Worm (Caenorhabditis elegans) whole organism, late embryonic: ENCODE data around the gene ZK596.3.

Experiments used
- C08G9.2 ChIP-seq: sonication (generic microtip); optimal IDR thresholded peaks from 2 replicates; lab custom pipeline; 2016; ENCODE audit warnings: mild to moderate bottlenecking, missing genetic modification characterization, moderate library complexity, missing compliant biosample characterization
- F13H6.1 ChIP-seq: sonication (generic microtip); optimal IDR thresholded peaks from 2 replicates; lab custom pipeline; 2016; ENCODE audit warnings: missing genetic modification characterization, missing compliant biosample characterization
- K02D7.2 ChIP-seq: sonication (generic microtip); optimal IDR thresholded peaks from 2 replicates; lab custom pipeline; 2017; ENCODE audit warnings: mild to moderate bottlenecking, missing genetic modification characterization, missing compliant biosample characterization
- ahr-1 ChIP-seq: sonication (generic microtip); optimal IDR thresholded peaks from 2 replicates; lab custom pipeline; 2016; ENCODE audit warnings: missing genetic modification characterization, missing compliant biosample characterization
- ceh-18 ChIP-seq: sonication (generic microtip); optimal IDR thresholded peaks from 2 replicates; lab custom pipeline; 2016; ENCODE audit warnings: missing genetic modification characterization, missing compliant biosample characterization
- ceh-19 ChIP-seq: fragments of 200-800 bp; sonication (Bioruptor generic); optimal IDR thresholded peaks from 2 replicates; lab custom pipeline; 2018; ENCODE audit warnings: mild to moderate bottlenecking, missing genetic modification characterization, missing compliant biosample characterization
- ceh-2 ChIP-seq: sonication (generic microtip); optimal IDR thresholded peaks from 2 replicates; lab custom pipeline; 2016; ENCODE audit warnings: missing genotype, missing genetic modification characterization, missing compliant biosample characterization
- ceh-22 ChIP-seq: sonication (generic microtip); optimal IDR thresholded peaks from 2 replicates; lab custom pipeline; 2017; ENCODE audit warnings: missing biosample characterization, missing genetic modification characterization
- ceh-24 ChIP-seq: sonication (generic microtip); optimal IDR thresholded peaks from 2 replicates; lab custom pipeline; 2016; ENCODE audit warnings: mild to moderate bottlenecking, missing genetic modification characterization, missing compliant biosample characterization
- ceh-31 ChIP-seq: sonication (generic microtip); optimal IDR thresholded peaks from 2 replicates; lab custom pipeline; 2016; ENCODE audit warnings: missing genetic modification characterization, missing compliant biosample characterization
- ceh-34 ChIP-seq: sonication (generic microtip); optimal IDR thresholded peaks from 2 replicates; lab custom pipeline; 2016; ENCODE audit warnings: mild to moderate bottlenecking, missing genetic modification characterization, missing compliant biosample characterization
- ceh-45 ChIP-seq: fragments of 200-800 bp; sonication (Bioruptor generic); IDR thresholded peaks from 2 replicates; pipeline ENCODE4 v1.3.6; 2022; ENCODE audit warnings: missing genetic modification reagents, missing genetic modification characterization, missing compliant biosample characterization
- dve-1 ChIP-seq: sonication (generic microtip); optimal IDR thresholded peaks from 2 replicates; lab custom pipeline; 2017; ENCODE audit warnings: antibody characterized with exemption, mild to moderate bottlenecking, missing genetic modification characterization, missing compliant biosample characterization
- elt-4 ChIP-seq: sonication (generic microtip); optimal IDR thresholded peaks from 2 replicates; lab custom pipeline; 2016; ENCODE audit warnings: missing genetic modification characterization, missing compliant biosample characterization
- ets-4 ChIP-seq: sonication (generic microtip); optimal IDR thresholded peaks from 2 replicates; lab custom pipeline; 2016; ENCODE audit warnings: missing genetic modification characterization, missing compliant biosample characterization
- fax-1 ChIP-seq: sonication (generic microtip); optimal IDR thresholded peaks from 2 replicates; lab custom pipeline; 2016; ENCODE audit warnings: missing genotype, missing genetic modification characterization, missing compliant biosample characterization
- fkh-10 ChIP-seq: fragments of 150-350 bp; optimal IDR thresholded peaks from 2 replicates; lab custom pipeline; 2014; ENCODE audit warnings: missing biosample characterization, missing genetic modification reagents, missing genetic modification characterization
- hlh-30 ChIP-seq: sonication (generic microtip); optimal IDR thresholded peaks from 2 replicates; lab custom pipeline; 2017; ENCODE audit warnings: antibody characterized with exemption, missing genetic modification characterization, missing compliant biosample characterization; ENCODE audit not compliant: insufficient read depth
- hlh-6 ChIP-seq: sonication (generic microtip); optimal IDR thresholded peaks from 2 replicates; lab custom pipeline; 2016; ENCODE audit warnings: missing genotype, missing genetic modification characterization, missing compliant biosample characterization
- hlh-8 ChIP-seq: sonication (generic microtip); optimal IDR thresholded peaks from 2 replicates; lab custom pipeline; 2016; ENCODE audit warnings: missing genotype, missing genetic modification characterization, missing compliant biosample characterization
- lim-6 ChIP-seq: sonication (generic microtip); optimal IDR thresholded peaks from 2 replicates; lab custom pipeline; 2016; ENCODE audit warnings: missing genetic modification characterization, missing compliant biosample characterization
- nfya-1 ChIP-seq: sonication (generic microtip); optimal IDR thresholded peaks from 2 replicates; lab custom pipeline; 2017; ENCODE audit warnings: missing genetic modification characterization, mild to moderate bottlenecking, missing compliant biosample characterization, antibody characterized with exemption, moderate library complexity
- nhr-232 ChIP-seq: sonication (generic microtip); optimal IDR thresholded peaks from 2 replicates; lab custom pipeline; 2016; ENCODE audit warnings: missing genetic modification characterization, missing compliant biosample characterization
- npax-4 ChIP-seq: sonication (generic microtip); optimal IDR thresholded peaks from 2 replicates; lab custom pipeline; 2016; ENCODE audit warnings: missing genetic modification characterization, missing compliant biosample characterization
- pag-3 ChIP-seq: sonication (generic microtip); optimal IDR thresholded peaks from 2 replicates; lab custom pipeline; 2016; ENCODE audit warnings: missing compliant biosample characterization, missing genetic modification characterization, borderline replicate concordance
- pat-9 ChIP-seq: fragments of 200-800 bp; sonication (Bioruptor generic); optimal IDR thresholded peaks from 2 replicates; lab custom pipeline; 2018; ENCODE audit warnings: mild to moderate bottlenecking, missing genetic modification characterization, moderate library complexity, missing compliant biosample characterization
- pax-1 ChIP-seq: fragments of 150-350 bp; optimal IDR thresholded peaks from 2 replicates; lab custom pipeline; 2014; ENCODE audit warnings: missing biosample characterization, missing genetic modification characterization
- pha-2 ChIP-seq: sonication (generic microtip); optimal IDR thresholded peaks from 2 replicates; lab custom pipeline; 2017; ENCODE audit warnings: mild to moderate bottlenecking, missing genetic modification characterization, missing compliant biosample characterization
- pha-4 ChIP-seq: fragments of 150-350 bp; optimal IDR thresholded peaks from 2 replicates; lab custom pipeline; 2018; ENCODE audit warnings: missing biosample characterization, missing genetic modification reagents, missing genetic modification characterization
- pqm-1 ChIP-seq: sonication (generic microtip); optimal IDR thresholded peaks from 2 replicates; lab custom pipeline; 2016; ENCODE audit warnings: missing genetic modification characterization, missing compliant biosample characterization
- pros-1 ChIP-seq: fragments of 150-350 bp; optimal IDR thresholded peaks from 2 replicates; lab custom pipeline; 2014; ENCODE audit warnings: missing biosample characterization, missing genetic modification reagents, missing genetic modification characterization
- ref-2 ChIP-seq: sonication (generic microtip); optimal IDR thresholded peaks from 2 replicates; lab custom pipeline; 2016; ENCODE audit warnings: missing genetic modification characterization, missing compliant biosample characterization
- rnt-1 ChIP-seq: sonication (generic microtip); optimal IDR thresholded peaks from 2 replicates; lab custom pipeline; 2016; ENCODE audit warnings: missing genetic modification characterization, missing compliant biosample characterization
- sdc-2 ChIP-seq: sonication (generic microtip); optimal IDR thresholded peaks from 2 replicates; lab custom pipeline; 2016; ENCODE audit warnings: missing genotype, missing genetic modification characterization, missing compliant biosample characterization
- sox-2 ChIP-seq: fragments of 200-800 bp; sonication (Bioruptor generic); IDR thresholded peaks from 2 replicates; pipeline ENCODE4 v1.3.6; 2022; ENCODE audit warnings: missing genetic modification reagents, missing genetic modification characterization, missing compliant biosample characterization
- tbx-2 ChIP-seq: sonication (generic microtip); optimal IDR thresholded peaks from 2 replicates; lab custom pipeline; 2016; ENCODE audit warnings: missing genetic modification characterization, missing compliant biosample characterization
- tbx-7 ChIP-seq: sonication (generic microtip); optimal IDR thresholded peaks from 2 replicates; lab custom pipeline; 2016; ENCODE audit warnings: missing genotype, missing genetic modification characterization, missing compliant biosample characterization
- unc-42 ChIP-seq: sonication (generic microtip); optimal IDR thresholded peaks from 2 replicates; lab custom pipeline; 2016; ENCODE audit warnings: missing genotype, missing genetic modification characterization, missing compliant biosample characterization
- unc-55 ChIP-seq: sonication (generic microtip); optimal IDR thresholded peaks from 2 replicates; lab custom pipeline; 2017; ENCODE audit warnings: missing biosample characterization, missing genetic modification reagents, missing genetic modification characterization
- unc-86 ChIP-seq: sonication (generic microtip); optimal IDR thresholded peaks from 2 replicates; lab custom pipeline; 2016; ENCODE audit warnings: missing genetic modification characterization, missing compliant biosample characterization

Gene ZK596.3

DNA sequence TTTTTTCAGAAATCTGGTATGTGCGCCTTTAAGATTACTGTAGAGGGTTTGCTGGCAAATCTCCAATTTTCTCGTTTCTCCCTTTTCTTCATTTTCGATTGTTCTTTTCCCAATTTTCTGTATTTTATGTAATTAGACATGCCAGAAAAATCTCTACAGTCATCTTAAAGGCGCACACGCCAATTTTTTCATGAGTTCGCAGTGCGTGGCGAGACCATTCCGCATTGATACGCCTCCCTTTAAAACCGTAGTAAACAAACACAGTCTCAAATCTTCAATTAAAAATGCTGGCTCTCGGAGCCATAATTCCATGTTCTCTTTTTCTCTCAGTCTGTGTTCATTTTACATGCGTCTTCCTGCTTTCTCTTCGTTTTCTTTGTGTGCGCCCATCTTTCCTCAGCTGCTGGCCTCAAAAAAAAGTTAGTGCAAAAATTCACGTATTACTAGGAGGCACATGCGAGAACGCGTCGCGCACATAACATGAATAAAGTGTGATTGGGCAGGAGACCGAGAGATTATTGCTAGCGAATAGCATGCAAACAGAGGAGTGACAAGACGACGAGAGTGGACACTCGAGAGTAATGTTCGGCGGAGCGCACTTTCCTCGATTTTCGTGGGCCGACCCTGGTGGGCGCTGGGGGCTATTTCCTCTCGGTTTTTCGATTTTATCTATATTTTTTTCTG, 14.8 kb upstream of the ZK596.3 start:
- peak; percentile 80 for TF ChIP-seq ceh-31 (tag; lab: Kevin White, UChicago)
- no peak for TF ChIP-seq sox-2 (GFP tag; lab: Robert Waterston, UW)
- TF ChIP-seq F13H6.1 (tag; lab: Kevin White, UChicago): peak; percentile 6
- TF ChIP-seq nfya-1 (tag; lab: Kevin White, UChicago): peak; percentile 69
- TF ChIP-seq ref-2: peak; percentile 56
- no peak for TF ChIP-seq sdc-2
- TF ChIP-seq nhr-232: no peak
- peak; percentile 49 for TF ChIP-seq tbx-2
- peak; percentile 51 for TF ChIP-seq unc-42
- peak; percentile 10 for TF ChIP-seq ceh-19 (GFP tag; lab: Kevin White, UChicago)
- peak; percentile 29 for TF ChIP-seq pax-1 (tag; lab: Kevin White, UChicago)
- TF ChIP-seq ceh-18 (tag; lab: Kevin White, UChicago): peak; percentile 77
- no peak for TF ChIP-seq pat-9 (tag; lab: Kevin White, UChicago)
- TF ChIP-seq hlh-30 (tag; lab: Kevin White, UChicago): peak; percentile 80
- no peak for TF ChIP-seq unc-86
- TF ChIP-seq unc-55 (GFP tag; lab: Kevin White, UChicago): peak; percentile 72
- TF ChIP-seq K02D7.2 (tag; lab: Kevin White, UChicago): no peak
- peak; percentile 2 for TF ChIP-seq rnt-1 (tag; lab: Kevin White, UChicago)
- TF ChIP-seq ceh-34: peak; percentile 66

DNA sequence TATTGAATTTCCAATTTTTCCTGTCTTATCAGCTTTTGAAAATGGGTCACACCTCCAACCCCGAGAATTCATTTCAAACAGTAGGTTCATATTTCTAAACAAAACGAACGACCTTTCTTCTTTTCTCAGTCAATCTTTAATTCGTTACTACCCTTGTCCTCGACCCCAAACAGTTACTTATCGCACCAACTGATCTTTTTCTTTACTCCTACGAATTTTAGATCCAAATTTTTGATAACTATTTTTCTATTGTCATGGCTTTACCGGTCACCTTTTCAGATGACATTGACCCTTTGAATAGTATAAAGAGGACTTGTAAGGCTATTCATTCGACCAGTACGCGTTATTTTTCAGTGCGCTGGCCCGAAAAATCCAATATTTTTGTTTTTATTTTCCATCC, 12.0 kb upstream of the ZK596.3 start:
- TF ChIP-seq dve-1 (tag; lab: Kevin White, UChicago): no peak
- no peak for TF ChIP-seq C08G9.2 (tag; lab: Kevin White, UChicago)
- no peak for TF ChIP-seq tbx-2
- no peak for TF ChIP-seq unc-86
- no peak for TF ChIP-seq pha-2
- TF ChIP-seq ceh-34: no peak
- no peak for TF ChIP-seq tbx-7 (tag; lab: Kevin White, UChicago)
- no peak for TF ChIP-seq pax-1 (tag; lab: Kevin White, UChicago)
- no peak for TF ChIP-seq ceh-22 (tag; lab: Kevin White, UChicago)
- TF ChIP-seq sdc-2: no peak

DNA sequence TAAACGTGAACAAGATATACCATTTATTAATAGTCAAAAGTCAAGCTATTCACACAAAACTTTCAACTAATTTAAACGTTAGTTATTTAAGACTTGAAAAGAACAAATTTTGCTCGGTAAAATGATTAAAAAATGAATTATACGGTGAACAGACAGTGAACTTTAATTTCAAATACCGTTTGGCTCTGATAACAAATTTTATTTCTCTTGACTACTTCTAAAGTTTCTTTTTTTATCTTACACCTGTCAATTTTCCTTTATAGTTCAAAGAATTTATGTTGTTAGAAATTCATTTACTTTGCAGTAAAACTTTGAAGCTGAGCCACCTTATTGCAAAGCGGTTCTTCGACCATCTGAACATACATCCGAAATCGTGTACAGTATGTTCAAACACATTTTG, 11.2 kb upstream of the ZK596.3 start, which contains the start of gene ZK593.3:
Gene ZK593.3 (plus strand): TSS at position 301 of the 400 bp plus-strand sequence.
- TF ChIP-seq hlh-8 (tag; lab: Kevin White, UChicago) (no peak), K02D7.2 (tag; lab: Kevin White, UChicago) (no peak), pag-3 (no peak), hlh-6 (tag; lab: Kevin White, UChicago) (no peak), fax-1 (tag; lab: Kevin White, UChicago) (no peak), ahr-1 (no peak), lim-6 (tag; lab: Kevin White, UChicago) (no peak), npax-4 (tag; lab: Kevin White, UChicago) (no peak), sdc-2 (no peak), ceh-2 (tag; lab: Kevin White, UChicago) (no peak), ets-4 (tag; lab: Kevin White, UChicago) (no peak), ceh-24 (tag; lab: Kevin White, UChicago) (no peak)

DNA sequence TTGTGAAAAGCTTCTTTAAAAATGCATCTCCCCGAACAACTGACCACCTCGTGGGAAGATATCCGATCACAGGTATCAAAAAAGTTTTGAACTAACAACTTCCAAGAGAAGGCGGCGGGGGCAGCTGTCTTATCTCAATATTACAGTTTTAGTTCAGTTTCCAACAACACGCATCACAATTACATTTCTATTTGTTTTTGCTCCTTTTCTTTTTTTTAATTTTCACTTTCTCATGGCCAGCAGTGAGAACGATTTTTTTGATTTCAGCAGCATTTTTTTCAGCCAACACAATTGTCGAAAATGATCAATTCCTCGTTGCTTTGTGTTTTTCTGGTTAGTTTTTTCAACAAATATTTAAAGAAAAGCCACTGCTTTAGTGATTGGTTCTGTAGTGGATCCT, 8.9 kb upstream of the ZK596.3 start, which contains the start of gene ZK593.2:
Gene ZK593.2 (plus strand): TSS at position 301 of the 400 bp plus-strand sequence.
- no peak for TF ChIP-seq hlh-30 (tag; lab: Kevin White, UChicago)
- no peak for TF ChIP-seq pqm-1 (tag; lab: Kevin White, UChicago)
- TF ChIP-seq fkh-10 (GFP tag; lab: Kevin White, UChicago): no peak
- no peak for TF ChIP-seq ceh-45 (GFP tag; lab: Robert Waterston, UW)
- no peak for TF ChIP-seq F13H6.1 (tag; lab: Kevin White, UChicago)
- TF ChIP-seq pros-1 (tag; lab: Kevin White, UChicago): no peak
- TF ChIP-seq fax-1 (tag; lab: Kevin White, UChicago): no peak
- TF ChIP-seq nhr-232: no peak
- no peak for TF ChIP-seq ceh-24 (tag; lab: Kevin White, UChicago)
- no peak for TF ChIP-seq elt-4 (tag; lab: Kevin White, UChicago)
- no peak for TF ChIP-seq pha-4
- no peak for TF ChIP-seq hlh-6 (tag; lab: Kevin White, UChicago)
